Worm (Caenorhabditis elegans): ENCODE results near the gene srd-58.

DNA sequence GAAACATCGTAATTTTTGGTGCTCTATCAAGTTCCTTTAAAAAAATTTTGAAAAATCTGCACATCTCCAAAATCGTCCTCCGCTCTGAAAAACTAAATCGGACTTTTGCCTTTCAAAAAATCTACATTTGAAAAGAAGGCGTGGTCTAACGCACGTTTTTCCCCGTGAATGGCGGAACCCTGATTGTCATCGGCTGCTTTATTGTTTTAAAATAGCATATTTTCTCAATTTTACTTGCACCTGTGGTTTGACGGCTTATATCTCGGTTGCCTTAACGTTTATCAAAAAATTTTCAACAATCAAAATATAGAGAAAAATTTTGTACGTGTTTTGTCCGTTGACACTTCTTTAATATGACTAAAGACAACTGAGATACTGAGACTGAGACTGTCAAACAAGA is 27.1 kb upstream of the srd-58 start:
- no peak for TF ChIP-seq nhr-2 (tag; optimal IDR thresholded peaks at IDR 0.05)
- no peak for TF ChIP-seq unc-39 (tag; optimal IDR thresholded peaks at IDR 0.05)
- TF ChIP-seq nhr-237 (tag; optimal IDR thresholded peaks at IDR 0.05), result no peak
- no peak for TF ChIP-seq ham-2 (GFP tag; optimal IDR thresholded peaks at IDR 0.05)

Data from whole organism, mixed stage, embryonic.